Fruit fly (Drosophila melanogaster): ENCODE results near the gene Fum2.

Fum2 gene

dm6 chrX:6642593-6643257 is 38.8 kb upstream of the Fum2 start (continued):
- TF ChIP-seq dati (GFP tag; IDR thresholded peaks at IDR 0.05) (no peak), CG6254 (GFP tag; optimal IDR thresholded peaks at IDR 0.05) (no peak), trem (tag; optimal IDR thresholded peaks at IDR 0.05) (peak; percentile 42), dpn (GFP tag; optimal IDR thresholded peaks at IDR 0.05) (no peak), Mrtf (GFP tag; IDR thresholded peaks at IDR 0.05) (no peak), CG17186 (GFP tag; optimal IDR thresholded peaks at IDR 0.05) (no peak), CG2199 (GFP tag; IDR thresholded peaks at IDR 0.05) (no peak), Pdp1 (GFP tag; optimal IDR thresholded peaks at IDR 0.05) (peak in 1 of 2 experiments; percentile 52), CG18262 (tag; optimal IDR thresholded peaks at IDR 0.05) (peak; percentile 59), CG14710 (tag; optimal IDR thresholded peaks at IDR 0.05) (peak; percentile 35), Myb (GFP tag; optimal IDR thresholded peaks at IDR 0.05) (no peak), Sox100B (GFP tag; optimal IDR thresholded peaks at IDR 0.05) (peak; percentile 20), CG6272 (GFP tag; IDR thresholded peaks at IDR 0.05) (no peak), Oli (tag; optimal IDR thresholded peaks at IDR 0.05) (peak; percentile 54), CG17361 (GFP tag; IDR thresholded peaks at IDR 0.05) (peak; percentile 37; the same call in 1 of the 3 replicates), H2.0 (GFP tag; IDR thresholded peaks at IDR 0.05) (no peak), CG17359 (tag; optimal IDR thresholded peaks at IDR 0.05) (peak; percentile 6), abd-A (tag; optimal IDR thresholded peaks at IDR 0.05) (no peak), tgo (GFP tag; IDR thresholded peaks at IDR 0.05) (0 out of 3 replicates have a peak, but pooled peaks have one; percentile 32), Dip2 (GFP tag; IDR thresholded peaks at IDR 0.05) (no peak), lmd (GFP tag; IDR thresholded peaks at IDR 0.05) (no peak; the same call in 1 of the 2 replicates), Opbp (GFP tag; IDR thresholded peaks at IDR 0.05; ENCODE audit: partially characterized antibody) (no peak), CG18619 (GFP tag; optimal IDR thresholded peaks at IDR 0.05) (no peak), Sox102F (GFP tag; optimal IDR thresholded peaks at IDR 0.05) (peak; percentile 41), tx (GFP tag; optimal IDR thresholded peaks at IDR 0.05) (no peak), bbx (GFP tag; IDR thresholded peaks at IDR 0.05; ENCODE audit: partially characterized antibody) (no peak), Rx (GFP tag; IDR thresholded peaks at IDR 0.05) (no peak), onecut (GFP tag; IDR thresholded peaks at IDR 0.05) (no peak), crol (GFP tag; IDR thresholded peaks at IDR 0.05) (0 out of 2 replicates have a peak, but pooled peaks have one; percentile 20), Med (GFP tag) (peak; percentile 59), ftz-f1 (GFP tag; optimal IDR thresholded peaks at IDR 0.05) (no peak), CG18476 (GFP tag; optimal IDR thresholded peaks at IDR 0.05) (no peak), dmrt11E (tag; optimal IDR thresholded peaks at IDR 0.05) (peak; percentile 40), az2 (GFP tag; optimal IDR thresholded peaks at IDR 0.05) (no peak), lilli (GFP tag; optimal IDR thresholded peaks at IDR 0.05) (no peak), aop (GFP tag; IDR thresholded peaks at IDR 0.05) (no peak), CG12155 (GFP tag; optimal IDR thresholded peaks at IDR 0.05) (no peak), CG11093 (GFP tag; IDR thresholded peaks at IDR 0.05) (0 out of 3 replicates have a peak, but pooled peaks have one; percentile 32), zen2 (GFP tag; IDR thresholded peaks at IDR 0.05; ENCODE audit: partially characterized antibody) (no peak), z (GFP tag; IDR thresholded peaks at IDR 0.05) (no peak), Stat92E (GFP tag; optimal IDR thresholded peaks at IDR 0.05) (no peak), ATbp (GFP tag; optimal IDR thresholded peaks at IDR 0.05) (peak; percentile 16), CG30020 (tag; optimal IDR thresholded peaks at IDR 0.05) (no peak), CG11398 (GFP tag; optimal IDR thresholded peaks at IDR 0.05) (no peak), Mad (GFP tag; optimal IDR thresholded peaks at IDR 0.05) (no peak), CG31365 (tag; optimal IDR thresholded peaks at IDR 0.05) (no peak), NK7.1 (GFP tag; optimal IDR thresholded peaks at IDR 0.05) (no peak), gcm (GFP tag; optimal IDR thresholded peaks at IDR 0.05) (no peak), nom (GFP tag; optimal IDR thresholded peaks at IDR 0.05) (no peak), CG13894 (tag; optimal IDR thresholded peaks at IDR 0.05) (no peak)
